ENCODE assay signal across 5 fruit fly cellular contexts in the genomic region with DNA sequence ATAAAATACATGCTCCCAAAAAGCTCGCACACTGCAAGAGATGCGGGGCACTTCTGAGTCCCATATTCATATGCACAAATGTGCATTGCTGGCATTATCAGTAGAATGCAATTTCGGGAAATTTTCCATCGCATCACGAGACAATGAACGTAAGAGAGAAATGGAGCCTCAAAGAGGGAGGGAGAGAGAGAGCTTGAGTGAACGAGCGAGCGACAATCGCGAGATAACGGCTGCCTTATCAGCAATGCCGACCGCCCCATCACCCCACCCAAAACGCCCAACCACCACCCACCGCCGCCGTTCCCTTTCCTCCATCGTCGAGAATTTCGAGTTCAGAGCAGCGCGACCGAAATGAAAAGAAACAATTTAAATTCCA.
TF ChIP-seq lines count a peak whose summit lies in the region.

No protein-coding gene starts in this region.

- TF ChIP-seq CTCF in whole organism, embryonic (GFP tag; optimal IDR thresholded peaks at IDR 0.05; lab: Kevin White, UChicago), result no peak

TF ChIP-seq in whole organism, adult, 20 proteins besides CTCF, POLR2A, EP300 and RAD21:
- TF ChIP-seq Clk (GFP tag; optimal IDR thresholded peaks at IDR 0.05; lab: Kevin White, UChicago) (peak; percentile 58), CG14711 (tag; optimal IDR thresholded peaks at IDR 0.05; lab: Kevin White, UChicago) (no peak), kay (GFP tag; lab: Kevin White, UChicago; ENCODE audit: borderline replicate concordance) (no peak), CG33017 (tag; optimal IDR thresholded peaks at IDR 0.05; lab: Kevin White, UChicago) (no peak), Mnt (GFP tag; optimal IDR thresholded peaks at IDR 0.05; lab: Kevin White, UChicago) (peak; percentile 68), cic (GFP tag; optimal IDR thresholded peaks at IDR 0.05; lab: Kevin White, UChicago) (peak; percentile 93), pad (GFP tag; optimal IDR thresholded peaks at IDR 0.05; lab: Kevin White, UChicago) (peak; percentile 23), Crg-1 (GFP tag; optimal IDR thresholded peaks at IDR 0.05; lab: Kevin White, UChicago) (no peak), CG12768 (GFP tag; optimal IDR thresholded peaks at IDR 0.05; lab: Kevin White, UChicago) (peak; percentile 16), ovo (GFP tag; optimal IDR thresholded peaks at IDR 0.05; lab: Kevin White, UChicago) (peak; percentile 50), tj (GFP tag; optimal IDR thresholded peaks at IDR 0.05; lab: Kevin White, UChicago) (peak; percentile 95), CG1620 (GFP tag; optimal IDR thresholded peaks at IDR 0.05; lab: Kevin White, UChicago) (no peak)

TF ChIP-seq in whole organism, embryonic, 481 proteins besides CTCF, POLR2A, EP300 and RAD21 (continues in another document):
- TF ChIP-seq vvl (GFP tag; IDR thresholded peaks at IDR 0.05; lab: Robert Waterston, UW), result peak; percentile 43; the same call in 1 of the 2 replicates
- peak; percentile 58; the same call in 1 of the 2 replicates for TF ChIP-seq NFAT (GFP tag; IDR thresholded peaks at IDR 0.05; lab: Robert Waterston, UW)
- TF ChIP-seq HLH4C (GFP tag; IDR thresholded peaks at IDR 0.05; lab: Robert Waterston, UW; ENCODE audit: partially characterized antibody), result no peak
- TF ChIP-seq exex (tag; optimal IDR thresholded peaks at IDR 0.05; lab: Kevin White, UChicago), result peak; percentile 6
- peak; percentile 54 for TF ChIP-seq CG3163 (GFP tag; optimal IDR thresholded peaks at IDR 0.05; lab: Kevin White, UChicago)
- peak; percentile 83 for TF ChIP-seq cwo (GFP tag; optimal IDR thresholded peaks at IDR 0.05; lab: Kevin White, UChicago)
- no peak for TF ChIP-seq CG8290 (GFP tag; optimal IDR thresholded peaks at IDR 0.05; lab: Kevin White, UChicago)
- TF ChIP-seq CG8290 (tag; optimal IDR thresholded peaks at IDR 0.05; lab: Kevin White, UChicago), result peak in 1 of 2 experiments; percentile 56
- peak; percentile 32 for TF ChIP-seq CG34376 (GFP tag; optimal IDR thresholded peaks at IDR 0.05; lab: Kevin White, UChicago)
- peak; percentile 78; the same call in 3 of the 4 replicates for TF ChIP-seq chinmo (GFP tag; IDR thresholded peaks at IDR 0.05; lab: Robert Waterston, UW; ENCODE audit: partially characterized antibody)
- peak; percentile 66 for TF ChIP-seq CG12769 (tag; optimal IDR thresholded peaks at IDR 0.05; lab: Kevin White, UChicago)
- TF ChIP-seq rib (GFP tag; IDR thresholded peaks at IDR 0.05; lab: Robert Waterston, UW), result 0 out of 2 replicates have a peak, but pooled peaks have one; percentile 35
- no peak for TF ChIP-seq usp (GFP tag; optimal IDR thresholded peaks at IDR 0.05; lab: Kevin White, UChicago)
- TF ChIP-seq CG34224 (GFP tag; IDR thresholded peaks at IDR 0.05; lab: Robert Waterston, UW; ENCODE audit: partially characterized antibody), result peak; percentile 11; the same call in 1 of the 3 replicates
- TF ChIP-seq GATAe (GFP tag; conservative IDR thresholded peaks at IDR 0.05; lab: Robert Waterston, UW), result peak; percentile 94
- no peak for TF ChIP-seq NC2β (GFP tag; optimal IDR thresholded peaks at IDR 0.05; lab: Kevin White, UChicago)
- peak; percentile 69 for TF ChIP-seq grn (GFP tag; optimal IDR thresholded peaks at IDR 0.05; lab: Kevin White, UChicago)

TF ChIP-seq in whole organism, prepupa, 60 proteins besides CTCF, POLR2A, EP300 and RAD21 (continues in another document):
- TF ChIP-seq CG6854 (GFP tag; optimal IDR thresholded peaks at IDR 0.05; lab: Kevin White, UChicago), result no peak
- TF ChIP-seq svp (GFP tag; lab: Kevin White, UChicago), result peak; percentile 95
- TF ChIP-seq achi (GFP tag; optimal IDR thresholded peaks at IDR 0.05; lab: Kevin White, UChicago), result no peak
- no peak for TF ChIP-seq Eip75B (GFP tag; optimal IDR thresholded peaks at IDR 0.05; lab: Kevin White, UChicago)
- TF ChIP-seq Gug (GFP tag; IDR thresholded peaks at IDR 0.05; lab: Robert Waterston, UW), result no peak
- TF ChIP-seq fd85E (GFP tag; optimal IDR thresholded peaks at IDR 0.05; lab: Kevin White, UChicago), result no peak
- 0 out of 3 replicates have a peak, but pooled peaks have one; percentile 17 for TF ChIP-seq eg (GFP tag; IDR thresholded peaks at IDR 0.05; lab: Robert Waterston, UW)
- TF ChIP-seq CG8119 (GFP tag; IDR thresholded peaks at IDR 0.05; lab: Robert Waterston, UW), result no peak; the same call in 2 of the 3 replicates
- TF ChIP-seq Sox15 (GFP tag; optimal IDR thresholded peaks at IDR 0.05; lab: Kevin White, UChicago), result no peak
- TF ChIP-seq spab (GFP tag; optimal IDR thresholded peaks at IDR 0.05; lab: Kevin White, UChicago), result no peak
- no peak for TF ChIP-seq CG3919 (GFP tag; optimal IDR thresholded peaks at IDR 0.05; lab: Kevin White, UChicago)
- TF ChIP-seq CG11762 (GFP tag; optimal IDR thresholded peaks at IDR 0.05; lab: Kevin White, UChicago; ENCODE audit: insufficient read depth), result no peak
- no peak for TF ChIP-seq pdm3 (GFP tag; optimal IDR thresholded peaks at IDR 0.05; lab: Kevin White, UChicago)
- TF ChIP-seq CG6792 (GFP tag; optimal IDR thresholded peaks at IDR 0.05; lab: Kevin White, UChicago), result no peak
- peak; percentile 40 for TF ChIP-seq vri (GFP tag; optimal IDR thresholded peaks at IDR 0.05; lab: Kevin White, UChicago)
- TF ChIP-seq CG4318 (GFP tag; optimal IDR thresholded peaks at IDR 0.05; lab: Kevin White, UChicago), result no peak
- TF ChIP-seq CG6808 (GFP tag; optimal IDR thresholded peaks at IDR 0.05; lab: Kevin White, UChicago), result no peak
- 0 out of 3 replicates have a peak, but pooled peaks have one; percentile 43 for TF ChIP-seq CG6163 (GFP tag; IDR thresholded peaks at IDR 0.05; lab: Robert Waterston, UW)
- no peak for TF ChIP-seq Eip78C (GFP tag; lab: Kevin White, UChicago)
- TF ChIP-seq CG11902 (GFP tag; optimal IDR thresholded peaks at IDR 0.05; lab: Kevin White, UChicago), result no peak

TF ChIP-seq in whole organism, pupa, 21 proteins besides CTCF, POLR2A, EP300 and RAD21:
- TF ChIP-seq CG8159 (tag; optimal IDR thresholded peaks at IDR 0.05; lab: Kevin White, UChicago) (no peak), CG9948 (tag; optimal IDR thresholded peaks at IDR 0.05; lab: Kevin White, UChicago) (no peak), CG10348 (GFP tag; IDR thresholded peaks at IDR 0.05; lab: Robert Waterston, UW) (no peak), EcR (GFP tag; optimal IDR thresholded peaks at IDR 0.05; lab: Kevin White, UChicago) (peak; percentile 63), CG14655 (GFP tag; optimal IDR thresholded peaks at IDR 0.05; lab: Kevin White, UChicago) (no peak), CG12605 (GFP tag; IDR thresholded peaks at IDR 0.05; lab: Robert Waterston, UW) (peak; percentile 34), fd96Ca (GFP tag; IDR thresholded peaks at IDR 0.05; lab: Robert Waterston, UW) (peak; percentile 71; the same call in 1 of the 3 replicates), CG32121 (GFP tag; IDR thresholded peaks at IDR 0.05; lab: Robert Waterston, UW) (0 out of 2 replicates have a peak, but pooled peaks have one; percentile 43), Ets98B (GFP tag; IDR thresholded peaks at IDR 0.05; lab: Robert Waterston, UW) (peak; percentile 37; the same call in 1 of the 2 replicates)

TF ChIP-seq in whole organism, wandering third instar larva, 38 proteins besides CTCF, POLR2A, EP300 and RAD21:
- TF ChIP-seq usp (GFP tag; optimal IDR thresholded peaks at IDR 0.05; lab: Kevin White, UChicago), result no peak
- TF ChIP-seq Rel (GFP tag; optimal IDR thresholded peaks at IDR 0.05; lab: Kevin White, UChicago), result no peak
- peak; percentile 83 for TF ChIP-seq Rel (tag; optimal IDR thresholded peaks at IDR 0.05; lab: Kevin White, UChicago)
- TF ChIP-seq br (GFP tag; optimal IDR thresholded peaks at IDR 0.05; lab: Kevin White, UChicago), result peak; percentile 31
- TF ChIP-seq pan (optimal IDR thresholded peaks at IDR 0.05; lab: Kevin White, UChicago), result no peak
- TF ChIP-seq brk (GFP tag; optimal IDR thresholded peaks at IDR 0.05; lab: Kevin White, UChicago), result no peak
- no peak for TF ChIP-seq lola (GFP tag; optimal IDR thresholded peaks at IDR 0.05; lab: Kevin White, UChicago)
- no peak for TF ChIP-seq sage (GFP tag; optimal IDR thresholded peaks at IDR 0.05; lab: Kevin White, UChicago)
- peak; percentile 78 for TF ChIP-seq Dif (GFP tag; optimal IDR thresholded peaks at IDR 0.05; lab: Kevin White, UChicago; ENCODE audit: partially characterized antibody)
- peak; percentile 36 for TF ChIP-seq CrebA (GFP tag; optimal IDR thresholded peaks at IDR 0.05; lab: Kevin White, UChicago; ENCODE audit: borderline replicate concordance)
- peak; percentile 67 to 71 for TF ChIP-seq dl (GFP tag; optimal IDR thresholded peaks at IDR 0.05; lab: Kevin White, UChicago; ENCODE audit: insufficient read depth in 1 of 2, partially characterized antibody in 2 of 2)
- no peak for TF ChIP-seq ey (GFP tag; optimal IDR thresholded peaks at IDR 0.05; lab: Kevin White, UChicago)
- TF ChIP-seq foxo (GFP tag; optimal IDR thresholded peaks at IDR 0.05; lab: Kevin White, UChicago), result no peak
- TF ChIP-seq Hr83 (GFP tag; optimal IDR thresholded peaks at IDR 0.05; lab: Kevin White, UChicago; ENCODE audit: poor library complexity, severe bottlenecking), result peak; percentile 18
- TF ChIP-seq Vsx2 (GFP tag; optimal IDR thresholded peaks at IDR 0.05; lab: Kevin White, UChicago; ENCODE audit: partially characterized antibody), result peak; percentile 50
- no peak for TF ChIP-seq Jra (GFP tag; optimal IDR thresholded peaks at IDR 0.05; lab: Kevin White, UChicago)
